Worm (Caenorhabditis elegans): ENCODE measurements around the gene fbxa-45.

The fbxa-45 gene

DNA sequence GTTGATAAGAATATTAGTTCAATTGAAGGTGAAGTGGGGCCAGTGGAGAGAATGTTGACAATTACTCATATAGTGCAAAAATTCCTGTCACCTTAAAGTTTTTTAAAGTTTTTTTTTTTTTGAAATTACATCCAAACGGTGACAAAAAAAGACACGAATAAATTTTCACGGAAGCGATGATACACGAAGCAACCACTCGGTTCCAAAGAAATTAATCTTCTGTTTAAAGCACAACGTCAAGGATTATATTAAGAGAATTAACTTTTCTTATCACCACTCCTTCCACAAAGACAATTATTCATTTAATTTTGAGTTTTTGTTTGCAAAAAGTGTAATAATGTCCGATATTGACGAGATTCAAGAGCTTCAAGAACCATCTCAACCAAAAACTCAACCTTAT is 33.9 kb downstream of the fbxa-45 start, which contains the start of gene clec-28:
Gene clec-28, plus strand, starts transcription at position 301 of the 400 bp plus-strand sequence.
- TF ChIP-seq ets-7 (tag; optimal IDR thresholded peaks at IDR 0.05): no peak
- TF ChIP-seq F13C5.2 (tag; optimal IDR thresholded peaks at IDR 0.05): no peak
- no peak for TF ChIP-seq flt-1 (GFP tag; IDR thresholded peaks at IDR 0.05)
- TF ChIP-seq tbx-37 (GFP tag; conservative IDR thresholded peaks at IDR 0.05): no peak
- no peak for TF ChIP-seq B0310.2 (tag; optimal IDR thresholded peaks at IDR 0.05)
- TF ChIP-seq aly-1 (tag; optimal IDR thresholded peaks at IDR 0.05): no peak
- no peak for TF ChIP-seq ama-1 (optimal IDR thresholded peaks at IDR 0.05)
- no peak for TF ChIP-seq tra-4 (tag; optimal IDR thresholded peaks at IDR 0.05)
- no peak for TF ChIP-seq sea-1 (GFP tag; conservative IDR thresholded peaks at IDR 0.05)
- TF ChIP-seq ceh-13 (GFP tag; optimal IDR thresholded peaks at IDR 0.05): no peak
- no peak for TF ChIP-seq hnd-1 (tag; optimal IDR thresholded peaks at IDR 0.05)
- no peak for TF ChIP-seq pes-1 (GFP tag; IDR thresholded peaks at IDR 0.05)
- TF ChIP-seq ceh-36 (tag; optimal IDR thresholded peaks at IDR 0.05): no peak
- TF ChIP-seq hmbx-1 (tag; optimal IDR thresholded peaks at IDR 0.05): no peak
- TF ChIP-seq tbx-11 (GFP tag; IDR thresholded peaks at IDR 0.05): no peak

- TF ChIP-seq tra-4 (tag; optimal IDR thresholded peaks at IDR 0.05): no peak
- TF ChIP-seq tbx-37 (GFP tag; conservative IDR thresholded peaks at IDR 0.05): no peak
- TF ChIP-seq aly-1 (tag; optimal IDR thresholded peaks at IDR 0.05): no peak
- no peak for TF ChIP-seq ets-7 (tag; optimal IDR thresholded peaks at IDR 0.05)
Measured at ce11 chrV:16861719-16862118, 37.5 kb downstream of the fbxa-45 start, which contains the start of the genes clec-32 and clec-24. clec-32 (minus strand) TSS chrV:16861819. clec-24 (plus strand) TSS chrV:16862012.

- TF ChIP-seq flt-1 (GFP tag; IDR thresholded peaks at IDR 0.05) (no peak), pes-1 (GFP tag; IDR thresholded peaks at IDR 0.05) (no peak), hmbx-1 (tag; optimal IDR thresholded peaks at IDR 0.05) (no peak), tbx-11 (GFP tag; IDR thresholded peaks at IDR 0.05) (no peak), ama-1 (optimal IDR thresholded peaks at IDR 0.05) (no peak), sea-1 (GFP tag; conservative IDR thresholded peaks at IDR 0.05) (no peak), hnd-1 (tag; optimal IDR thresholded peaks at IDR 0.05) (no peak), ceh-36 (tag; optimal IDR thresholded peaks at IDR 0.05) (no peak), scrt-1 (GFP tag; IDR thresholded peaks at IDR 0.05) (no peak), B0310.2 (tag; optimal IDR thresholded peaks at IDR 0.05) (no peak)
Measured at ce11 chrV:16857977-16858479, 41.2 kb downstream of the fbxa-45 start, which contains the start of the genes clec-31 and clec-22. clec-31 (minus strand) TSS chrV:16858077. clec-22 (plus strand) TSS chrV:16858429.

- TF ChIP-seq aly-1 (tag; optimal IDR thresholded peaks at IDR 0.05): no peak
- TF ChIP-seq flt-1 (GFP tag; IDR thresholded peaks at IDR 0.05): no peak
- no peak for TF ChIP-seq hmg-4 (GFP tag; optimal IDR thresholded peaks at IDR 0.05)
- no peak for TF ChIP-seq tbx-11 (GFP tag; IDR thresholded peaks at IDR 0.05)
- no peak for TF ChIP-seq F13C5.2 (tag; optimal IDR thresholded peaks at IDR 0.05)
- TF ChIP-seq sea-1 (GFP tag; conservative IDR thresholded peaks at IDR 0.05): no peak
- no peak for TF ChIP-seq B0310.2 (tag; optimal IDR thresholded peaks at IDR 0.05)
- no peak for TF ChIP-seq hmbx-1 (tag; optimal IDR thresholded peaks at IDR 0.05)
- no peak for TF ChIP-seq ets-7 (tag; optimal IDR thresholded peaks at IDR 0.05)
- no peak for TF ChIP-seq ceh-13 (GFP tag; optimal IDR thresholded peaks at IDR 0.05)
- no peak for TF ChIP-seq scrt-1 (GFP tag; IDR thresholded peaks at IDR 0.05)
- TF ChIP-seq tra-4 (tag; optimal IDR thresholded peaks at IDR 0.05): no peak
- TF ChIP-seq ceh-36 (tag; optimal IDR thresholded peaks at IDR 0.05): no peak
- TF ChIP-seq hnd-1 (tag; optimal IDR thresholded peaks at IDR 0.05): no peak
- no peak for TF ChIP-seq ama-1 (optimal IDR thresholded peaks at IDR 0.05)
- TF ChIP-seq tbx-37 (GFP tag; conservative IDR thresholded peaks at IDR 0.05): no peak
- no peak for TF ChIP-seq pes-1 (GFP tag; IDR thresholded peaks at IDR 0.05)
Measured at ce11 chrV:16853956-16854683, 45.1 kb downstream of the fbxa-45 start, which contains the start of the genes clec-35 and clec-27. clec-35 (minus strand) TSS chrV:16854056. clec-27 (plus strand) TSS chrV:16854633.

DNA sequence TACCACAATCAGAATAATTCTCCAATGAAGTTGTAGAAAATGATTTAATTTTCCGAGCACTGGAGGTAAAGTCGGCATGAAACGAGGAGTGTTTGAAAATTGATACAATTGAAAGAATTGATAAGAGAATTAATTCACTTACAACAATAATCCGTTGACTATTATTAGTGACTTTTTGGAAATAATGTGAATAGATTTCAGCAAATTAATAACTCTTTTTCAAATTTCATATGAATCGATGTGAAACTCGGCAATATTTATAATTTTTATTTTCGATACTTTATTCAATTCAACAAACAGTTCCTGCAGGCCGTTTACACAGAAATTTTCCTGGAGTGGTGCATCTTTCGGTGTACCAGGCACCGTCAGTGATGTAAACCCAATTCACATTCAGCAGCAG is 47.3 kb downstream of the fbxa-45 start, which contains the start of gene clec-37:
Gene clec-37, minus strand, starts transcription at position 101 of the 400 bp plus-strand sequence.
- TF ChIP-seq pes-1 (GFP tag; IDR thresholded peaks at IDR 0.05): no peak
- no peak for TF ChIP-seq hnd-1 (tag; optimal IDR thresholded peaks at IDR 0.05)

DNA sequence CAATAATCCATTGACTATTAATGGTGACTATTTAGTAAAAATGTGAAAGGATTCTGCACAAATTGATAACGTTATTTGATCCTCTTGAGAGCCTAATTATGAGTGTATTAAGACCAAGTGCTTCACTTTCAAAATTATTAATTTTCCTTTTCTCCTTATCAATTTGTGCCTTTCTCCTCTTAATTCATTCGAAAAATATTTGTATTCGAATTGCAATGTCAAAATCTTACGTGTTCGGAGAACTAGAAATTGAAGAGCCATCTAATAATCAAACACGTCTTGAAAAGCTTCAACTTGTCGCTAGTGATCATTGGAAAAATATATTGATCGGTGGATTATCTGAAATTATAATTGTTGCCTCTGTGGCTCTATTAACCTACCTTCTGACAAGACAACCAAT is 50.8 kb downstream of the fbxa-45 start, which contains the start of the genes clec-36 and clec-26:
Gene clec-36, minus strand, starts transcription at position 101 of the 400 bp plus-strand sequence.
Gene clec-26, plus strand, starts transcription at position 114 of the 400 bp plus-strand sequence.
- TF ChIP-seq ama-1 (optimal IDR thresholded peaks at IDR 0.05): no peak
- no peak for TF ChIP-seq ceh-13 (GFP tag; optimal IDR thresholded peaks at IDR 0.05)
- no peak for TF ChIP-seq ceh-36 (tag; optimal IDR thresholded peaks at IDR 0.05)
- no peak for TF ChIP-seq pes-1 (GFP tag; IDR thresholded peaks at IDR 0.05)
- TF ChIP-seq hmbx-1 (tag; optimal IDR thresholded peaks at IDR 0.05): no peak
- TF ChIP-seq tbx-11 (GFP tag; IDR thresholded peaks at IDR 0.05): no peak
- TF ChIP-seq tbx-37 (GFP tag; conservative IDR thresholded peaks at IDR 0.05): no peak
- no peak for TF ChIP-seq hnd-1 (tag; optimal IDR thresholded peaks at IDR 0.05)
- no peak for TF ChIP-seq F13C5.2 (tag; optimal IDR thresholded peaks at IDR 0.05)
- TF ChIP-seq ets-7 (tag; optimal IDR thresholded peaks at IDR 0.05): no peak
- no peak for TF ChIP-seq aly-1 (tag; optimal IDR thresholded peaks at IDR 0.05)
- no peak for TF ChIP-seq tra-4 (tag; optimal IDR thresholded peaks at IDR 0.05)
- no peak for TF ChIP-seq scrt-1 (GFP tag; IDR thresholded peaks at IDR 0.05)
- TF ChIP-seq flt-1 (GFP tag; IDR thresholded peaks at IDR 0.05): no peak
- no peak for TF ChIP-seq hmg-4 (GFP tag; optimal IDR thresholded peaks at IDR 0.05)

Measured in whole organism, early embryonic.